Worm (Caenorhabditis elegans): ENCODE results near the gene aat-6.
"Not testable (repeated sequence)": the region's sequence is repeated elsewhere in the genome, so short reads cannot be mapped to it uniquely, and the experiment has no call there.

The aat-6 gene

ce11 chrV:11508773-11509172 is 38.3 kb upstream of the aat-6 start, which contains the start of gene ttll-5 (continued):
- TF ChIP-seq ztf-4 (tag; optimal IDR thresholded peaks at IDR 0.05) (no peak), sma-9 (GFP tag; optimal IDR thresholded peaks at IDR 0.05) (peak; percentile 87), sma-9 (tag; optimal IDR thresholded peaks at IDR 0.05) (no peak), nhr-25 (tag; optimal IDR thresholded peaks at IDR 0.05) (peak; percentile 66), mbf-1 (tag; optimal IDR thresholded peaks at IDR 0.05) (no peak), skn-1 (tag; optimal IDR thresholded peaks at IDR 0.05) (no peak), ztf-11 (tag; optimal IDR thresholded peaks at IDR 0.05) (no peak)

ce11 chrV:11506347-11506746 is 35.9 kb upstream of the aat-6 start:
- TF ChIP-seq C34F6.9 (tag; optimal IDR thresholded peaks at IDR 0.05), result peak; percentile 44
- peak in 1 of 2 experiments; percentile 36 for TF ChIP-seq lsy-2 (tag; optimal IDR thresholded peaks at IDR 0.05)
- no peak for TF ChIP-seq crh-2 (tag; optimal IDR thresholded peaks at IDR 0.05)
- TF ChIP-seq mab-5 (tag; optimal IDR thresholded peaks at IDR 0.05), result no peak
- TF ChIP-seq nhr-10 (tag; optimal IDR thresholded peaks at IDR 0.05), result no peak
- TF ChIP-seq nhr-129 (tag; optimal IDR thresholded peaks at IDR 0.05), result peak; percentile 46
- no peak for TF ChIP-seq sem-4 (tag; optimal IDR thresholded peaks at IDR 0.05)
- no peak for TF ChIP-seq lin-39 (tag; optimal IDR thresholded peaks at IDR 0.05)
- peak; percentile 80 for TF ChIP-seq F13H6.1 (tag; optimal IDR thresholded peaks at IDR 0.05)
- no peak for TF ChIP-seq ztf-4 (tag; optimal IDR thresholded peaks at IDR 0.05)
- no peak for TF ChIP-seq R02D3.7 (tag; optimal IDR thresholded peaks at IDR 0.05)
- TF ChIP-seq nhr-12 (tag; optimal IDR thresholded peaks at IDR 0.05), result no peak
- TF ChIP-seq zag-1 (tag; optimal IDR thresholded peaks at IDR 0.05), result no peak
- no peak for TF ChIP-seq unc-39 (tag; optimal IDR thresholded peaks at IDR 0.05)
- no peak for TF ChIP-seq nhr-25 (tag; optimal IDR thresholded peaks at IDR 0.05)
- TF ChIP-seq blmp-1 (tag; optimal IDR thresholded peaks at IDR 0.05; ENCODE audit: insufficient read depth), result no peak
- TF ChIP-seq aly-2 (tag; optimal IDR thresholded peaks at IDR 0.05), result no peak
- TF ChIP-seq lin-13 (GFP tag; optimal IDR thresholded peaks at IDR 0.05), result no peak
- no peak for TF ChIP-seq ama-1 (optimal IDR thresholded peaks at IDR 0.05)
- no peak for TF ChIP-seq ceh-16 (tag; optimal IDR thresholded peaks at IDR 0.05)
- no peak for TF ChIP-seq ceh-82 (tag; optimal IDR thresholded peaks at IDR 0.05)
- no peak for TF ChIP-seq gmeb-1 (tag; optimal IDR thresholded peaks at IDR 0.05)
- TF ChIP-seq unc-55 (GFP tag; optimal IDR thresholded peaks at IDR 0.05), result no peak
- no peak for TF ChIP-seq elt-1 (tag; optimal IDR thresholded peaks at IDR 0.05)
- no peak for TF ChIP-seq nhr-21 (tag; optimal IDR thresholded peaks at IDR 0.05)
- TF ChIP-seq skn-1 (tag; optimal IDR thresholded peaks at IDR 0.05), result no peak
- TF ChIP-seq alr-1 (tag; optimal IDR thresholded peaks at IDR 0.05), result no peak
- no peak for TF ChIP-seq nhr-77 (tag; optimal IDR thresholded peaks at IDR 0.05)
- no peak for TF ChIP-seq dmd-4 (tag; optimal IDR thresholded peaks at IDR 0.05)
- TF ChIP-seq ztf-1 (GFP tag; conservative IDR thresholded peaks at IDR 0.05), result no peak
- no peak for TF ChIP-seq nhr-6 (tag; optimal IDR thresholded peaks at IDR 0.05)
- TF ChIP-seq sma-9 (GFP tag; optimal IDR thresholded peaks at IDR 0.05), result peak; percentile 52
- TF ChIP-seq sma-9 (tag; optimal IDR thresholded peaks at IDR 0.05), result no peak

DNA sequence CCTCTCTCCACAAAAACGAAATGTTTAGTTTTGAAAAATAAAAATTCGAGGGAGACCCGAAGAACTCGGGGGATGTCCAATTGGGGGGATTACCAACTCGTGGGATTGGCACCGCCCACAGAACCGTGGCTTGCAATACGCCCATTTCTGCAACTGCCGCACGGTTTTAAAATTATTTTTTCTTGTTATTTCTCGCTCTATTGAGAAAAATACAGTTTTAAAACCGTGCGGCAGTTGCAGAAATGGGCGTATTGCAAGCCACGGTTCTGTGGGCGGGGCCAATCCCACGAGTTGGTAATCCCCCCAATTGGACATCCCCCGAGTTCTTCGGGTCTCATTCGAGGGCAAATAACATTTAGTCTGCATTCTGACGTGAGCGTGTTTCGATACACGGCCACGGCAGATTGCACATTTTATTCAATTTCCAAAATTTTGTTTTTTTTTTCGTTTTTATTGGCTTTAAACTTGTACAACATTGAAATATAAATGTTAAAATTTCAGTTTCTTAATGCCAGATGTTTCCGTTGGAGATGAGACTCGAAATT is 34.5 kb upstream of the aat-6 start, which contains the start of the genes C55A6.1 and C55A6.10:
Gene C55A6.1 (minus strand): TSS at position 116 of the 545 bp plus-strand sequence.
Gene C55A6.10 (plus strand): TSS at position 495 of the 545 bp plus-strand sequence.
- peak; percentile 2 for TF ChIP-seq zag-1 (tag; optimal IDR thresholded peaks at IDR 0.05)
- TF ChIP-seq gmeb-1 (tag; optimal IDR thresholded peaks at IDR 0.05), result peak; percentile 59
- peak; percentile 85 for TF ChIP-seq F13H6.1 (tag; optimal IDR thresholded peaks at IDR 0.05)
- peak in 1 of 2 experiments; percentile 8 for TF ChIP-seq mdl-1 (tag; optimal IDR thresholded peaks at IDR 0.05)
- peak; percentile 54 for TF ChIP-seq nhr-129 (tag; optimal IDR thresholded peaks at IDR 0.05)
- peak; percentile 10 for TF ChIP-seq blmp-1 (tag; optimal IDR thresholded peaks at IDR 0.05; ENCODE audit: insufficient read depth)
- peak; percentile 66 for TF ChIP-seq unc-55 (GFP tag; optimal IDR thresholded peaks at IDR 0.05)
- peak; percentile 74 for TF ChIP-seq nhr-25 (tag; optimal IDR thresholded peaks at IDR 0.05)
- TF ChIP-seq lin-13 (GFP tag; optimal IDR thresholded peaks at IDR 0.05), result peak; percentile 69
- TF ChIP-seq sem-4 (tag; optimal IDR thresholded peaks at IDR 0.05), result peak; percentile 46
- TF ChIP-seq lsy-2 (tag; optimal IDR thresholded peaks at IDR 0.05), result peak; percentile 34 to 73
- TF ChIP-seq sma-9 (GFP tag; optimal IDR thresholded peaks at IDR 0.05), result peak; percentile 69
- not testable (repeated sequence) for TF ChIP-seq sma-9 (tag; optimal IDR thresholded peaks at IDR 0.05)
- peak; percentile 18 for TF ChIP-seq nhr-6 (tag; optimal IDR thresholded peaks at IDR 0.05)
- peak; percentile 70 for TF ChIP-seq lin-11 (tag; optimal IDR thresholded peaks at IDR 0.05)
- TF ChIP-seq C34F6.9 (tag; optimal IDR thresholded peaks at IDR 0.05), result peak; percentile 63
- peak; percentile 83 for TF ChIP-seq sma-3 (GFP tag; optimal IDR thresholded peaks at IDR 0.05)
- peak; percentile 40 for TF ChIP-seq nhr-21 (tag; optimal IDR thresholded peaks at IDR 0.05)
- TF ChIP-seq crh-2 (tag; optimal IDR thresholded peaks at IDR 0.05), result peak; percentile 73
- peak; percentile 25 for TF ChIP-seq fos-1 (tag; optimal IDR thresholded peaks at IDR 0.05)

All from whole organism, L2 larva.